Worm (Caenorhabditis elegans) whole organism, L4 larva: ENCODE measurements around the gene srsx-34.
A peak's percentile ranks its signal among the peaks of the same experiment; 100 is the strongest.

Source experiments
- F26F4.8 ChIP-seq: fragments of 200-800 bp; sonication (Bioruptor generic); conservative IDR thresholded peaks from 2 replicates; pipeline ENCODE4 v1.3.6; 2022; ENCODE audit warnings: missing genetic modification characterization, missing compliant biosample characterization
- T20F7.1 ChIP-seq: fragments of 200-800 bp; sonication (Bioruptor generic); optimal IDR thresholded peaks from 2 replicates; lab custom pipeline; 2018; ENCODE audit warnings: mild to moderate bottlenecking, missing genetic modification characterization, missing compliant biosample characterization
- T26A8.4 ChIP-seq: fragments of 200-800 bp; sonication (Bioruptor generic); IDR thresholded peaks from 2 replicates; pipeline ENCODE4 v1.3.6; 2022; ENCODE audit warnings: missing genetic modification characterization, missing compliant biosample characterization
- Y105C5A.15 ChIP-seq: fragments of 200-800 bp; sonication (Bioruptor generic); IDR thresholded peaks from 2 replicates; pipeline ENCODE4 v1.3.6; 2022; ENCODE audit warnings: missing genetic modification characterization, missing compliant biosample characterization
- Y5F2A.4 ChIP-seq: fragments of 200-800 bp; sonication (Bioruptor generic); optimal IDR thresholded peaks from 2 replicates; lab custom pipeline; 2018; ENCODE audit warnings: mild to moderate bottlenecking, missing genetic modification characterization, missing compliant biosample characterization
- Y75B8A.6 ChIP-seq: fragments of 200-800 bp; sonication (Bioruptor generic); IDR thresholded peaks from 2 replicates; pipeline ENCODE4 v1.3.6; 2022; ENCODE audit warnings: missing genetic modification reagents, missing genetic modification characterization, missing compliant biosample characterization
- ZK546.5 ChIP-seq, 2 experiments: sonication (generic microtip); optimal IDR thresholded peaks; 2 replicates each; lab custom pipeline; 2017; ENCODE audit warnings: missing biosample characterization in 2 of 2, missing genetic modification characterization in 2 of 2
- aly-2 ChIP-seq: sonication (generic microtip); optimal IDR thresholded peaks from 2 replicates; lab custom pipeline; 2018; ENCODE audit warnings: missing biosample characterization, missing genetic modification characterization
- ces-1 ChIP-seq: fragments of 150-350 bp; sonication (generic microtip); optimal IDR thresholded peaks from 4 replicates; lab custom pipeline; 2014; ENCODE audit warnings: missing biosample characterization, missing genetic modification reagents, missing genetic modification characterization
- daf-16 ChIP-seq, 3 experiments: sonication (generic microtip); optimal IDR thresholded peaks; 2 replicates each; lab custom pipeline; 2016 to 2017; ENCODE audit warnings: missing genetic modification characterization in 3 of 3, missing genetic modification reagents in 3 of 3, mild to moderate bottlenecking in 2 of 3, missing compliant biosample characterization in 2 of 3, missing biosample characterization in 1 of 3, moderate library complexity in 1 of 3
- dmd-6 ChIP-seq: fragments of 200-800 bp; sonication (Bioruptor generic); IDR thresholded peaks from 2 replicates; pipeline ENCODE4 v1.3.6; 2022; ENCODE audit warnings: missing genetic modification reagents, missing genetic modification characterization, missing compliant biosample characterization
- dmd-8 ChIP-seq: fragments of 200-800 bp; sonication (Bioruptor generic); IDR thresholded peaks from 2 replicates; pipeline ENCODE4 v1.3.6; 2022; ENCODE audit warnings: missing genetic modification characterization, missing compliant biosample characterization
- dpl-1 ChIP-seq: fragments of 150-350 bp; optimal IDR thresholded peaks from 2 replicates; lab custom pipeline; 2014; ENCODE audit warnings: missing biosample characterization, missing genetic modification reagents, missing genetic modification characterization
- duxl-1 ChIP-seq: sonication (generic microtip); optimal IDR thresholded peaks from 2 replicates; lab custom pipeline; 2016; ENCODE audit warnings: mild to moderate bottlenecking, missing genetic modification characterization, moderate library complexity, missing compliant biosample characterization; ENCODE audit not compliant: poor library complexity
- dve-1 ChIP-seq: sonication (generic microtip); optimal IDR thresholded peaks from 2 replicates; lab custom pipeline; 2017; ENCODE audit warnings: antibody characterized with exemption, mild to moderate bottlenecking, missing genetic modification characterization, missing compliant biosample characterization; ENCODE audit not compliant: insufficient read depth
- gei-8 ChIP-seq: fragments of 200-800 bp; sonication (Bioruptor generic); optimal IDR thresholded peaks from 2 replicates; lab custom pipeline; 2018; ENCODE audit warnings: mild to moderate bottlenecking, missing genetic modification characterization, missing compliant biosample characterization
- hif-1 ChIP-seq, 2 experiments: sonication (generic microtip); optimal IDR thresholded peaks; 2 replicates each; lab custom pipeline; 2016 to 2017; ENCODE audit warnings: missing compliant biosample characterization in 2 of 2, missing genetic modification characterization in 2 of 2, missing genetic modification reagents in 2 of 2, missing genotype in 2 of 2, mild to moderate bottlenecking in 1 of 2
- hlh-11 ChIP-seq: fragments of 200-800 bp; sonication (Bioruptor generic); optimal IDR thresholded peaks from 2 replicates; lab custom pipeline; 2018; ENCODE audit warnings: mild to moderate bottlenecking, missing genetic modification characterization, missing compliant biosample characterization
- hlh-30 ChIP-seq: sonication (generic microtip); optimal IDR thresholded peaks from 2 replicates; lab custom pipeline; 2017; ENCODE audit warnings: antibody characterized with exemption, mild to moderate bottlenecking, missing genetic modification characterization, missing compliant biosample characterization; ENCODE audit not compliant: insufficient read depth
- hmg-1.1 ChIP-seq: fragments of 200-800 bp; sonication (Bioruptor generic); IDR thresholded peaks from 2 replicates; pipeline ENCODE4 v1.3.6; 2022; ENCODE audit warnings: missing genetic modification reagents, missing genetic modification characterization, missing compliant biosample characterization
- lin-13 ChIP-seq: fragments of 150-350 bp; optimal IDR thresholded peaks from 2 replicates; lab custom pipeline; 2014; ENCODE audit warnings: missing biosample characterization, missing genetic modification reagents, missing genetic modification characterization
- madf-5 ChIP-seq, 2 experiments: fragments of 200-800 bp; sonication (Bioruptor generic); IDR thresholded peaks; 2 replicates each; pipeline ENCODE4 v1.3.6; 2022; ENCODE audit warnings: missing compliant biosample characterization in 2 of 2, missing genetic modification characterization in 2 of 2
- mdl-1 ChIP-seq, 2 experiments: fragments of 150-350 bp in 1 of 2; sonication (generic microtip) in 1 of 2; optimal IDR thresholded peaks; 2 replicates each; lab custom pipeline; 2014 to 2017; ENCODE audit warnings: missing biosample characterization in 2 of 2, missing genetic modification characterization in 2 of 2
- mep-1 ChIP-seq: fragments of 150-350 bp; sonication (generic microtip); optimal IDR thresholded peaks from 3 replicates; lab custom pipeline; 2014; ENCODE audit warnings: missing biosample characterization, missing genetic modification characterization
- mxl-2 ChIP-seq: fragments of 200-800 bp; sonication (Bioruptor generic); conservative IDR thresholded peaks from 2 replicates; pipeline ENCODE4 v1.3.6; 2022; ENCODE audit warnings: missing genetic modification reagents, missing genetic modification characterization, missing compliant biosample characterization
- mxl-3 ChIP-seq: fragments of 200-800 bp; sonication (Bioruptor generic); optimal IDR thresholded peaks from 2 replicates; lab custom pipeline; 2018; ENCODE audit warnings: mild to moderate bottlenecking, missing genetic modification characterization, missing compliant biosample characterization
- nhr-10 ChIP-seq: fragments of 150-350 bp; optimal IDR thresholded peaks from 2 replicates; lab custom pipeline; 2014; ENCODE audit warnings: missing biosample characterization, missing genetic modification characterization
- nhr-102 ChIP-seq: sonication (generic microtip); optimal IDR thresholded peaks from 2 replicates; lab custom pipeline; 2016; ENCODE audit warnings: mild to moderate bottlenecking, missing genetic modification characterization, moderate library complexity, missing compliant biosample characterization
- nhr-25 ChIP-seq: sonication (generic microtip); optimal IDR thresholded peaks from 2 replicates; lab custom pipeline; 2017; ENCODE audit warnings: missing genetic modification characterization, mild to moderate bottlenecking, missing compliant biosample characterization, antibody characterized with exemption, moderate library complexity, borderline replicate concordance; ENCODE audit not compliant: insufficient read depth
- nhr-28 ChIP-seq: fragments of 150-350 bp; optimal IDR thresholded peaks from 2 replicates; lab custom pipeline; 2014; ENCODE audit warnings: missing biosample characterization, missing genetic modification characterization
- nhr-41 ChIP-seq: fragments of 200-800 bp; sonication (Bioruptor generic); IDR thresholded peaks from 2 replicates; pipeline ENCODE4 v1.3.6; 2022; ENCODE audit warnings: missing genetic modification reagents, missing genetic modification characterization, missing compliant biosample characterization
- nhr-48 ChIP-seq: sonication (generic microtip); optimal IDR thresholded peaks from 2 replicates; lab custom pipeline; 2016; ENCODE audit warnings: mild to moderate bottlenecking, missing genetic modification characterization, missing compliant biosample characterization
- nhr-77 ChIP-seq: fragments of 150-350 bp; optimal IDR thresholded peaks from 2 replicates; lab custom pipeline; 2014; ENCODE audit warnings: missing biosample characterization, missing genetic modification characterization
- pha-4 ChIP-seq, 2 experiments: fragments of 150-350 bp in 1 of 2; fragments of 200-800 bp in 1 of 2; sonication (Bioruptor generic) in 1 of 2; IDR thresholded peaks in 1 of 2; optimal IDR thresholded peaks in 1 of 2; 2 replicates each; pipeline versions ENCODE4 v1.3.6 to Lab custom; 2014 to 2022; ENCODE audit warnings: missing genetic modification characterization in 2 of 2, missing genetic modification reagents in 2 of 2, missing biosample characterization in 1 of 2, missing compliant biosample characterization in 1 of 2
- pqm-1 ChIP-seq: sonication (generic microtip); optimal IDR thresholded peaks from 2 replicates; lab custom pipeline; 2017; ENCODE audit warnings: missing biosample characterization, missing genetic modification characterization
- saeg-2 ChIP-seq: fragments of 200-800 bp; sonication (Bioruptor generic); IDR thresholded peaks from 2 replicates; pipeline ENCODE4 v1.3.6; 2022; ENCODE audit warnings: missing genetic modification reagents, missing genetic modification characterization, missing compliant biosample characterization
- skn-1 ChIP-seq: fragments of 150-350 bp; optimal IDR thresholded peaks from 2 replicates; lab custom pipeline; 2014; ENCODE audit warnings: missing biosample characterization, missing genetic modification characterization
- spr-1 ChIP-seq: sonication (generic microtip); optimal IDR thresholded peaks from 2 replicates; lab custom pipeline; 2016; ENCODE audit warnings: mild to moderate bottlenecking, missing genetic modification characterization, missing compliant biosample characterization
- tra-1 ChIP-seq: fragments of 200-800 bp; sonication (Bioruptor generic); IDR thresholded peaks from 2 replicates; pipeline ENCODE4 v1.3.6; 2022; ENCODE audit warnings: missing genetic modification reagents, missing genetic modification characterization, missing compliant biosample characterization
- unc-130 ChIP-seq: sonication (generic microtip); optimal IDR thresholded peaks from 2 replicates; lab custom pipeline; 2016; ENCODE audit warnings: missing genetic modification reagents, missing genetic modification characterization, missing compliant biosample characterization
- unc-62 ChIP-seq, 3 experiments: fragments of 150-350 bp in 1 of 3; sonication (generic microtip); optimal IDR thresholded peaks in 2 of 3; peaks in 1 of 3; 1 replicate in 1 of 3; 2 replicates in 2 of 3; lab custom pipeline; 2014 to 2017; ENCODE audit warnings: missing biosample characterization in 3 of 3, missing genetic modification characterization in 3 of 3, missing genetic modification reagents in 3 of 3, missing genotype in 1 of 3
- vab-7 ChIP-seq: fragments of 200-800 bp; sonication (Bioruptor generic); IDR thresholded peaks from 2 replicates; pipeline ENCODE4 v1.3.6; 2022; ENCODE audit warnings: missing genetic modification reagents, missing genetic modification characterization, missing compliant biosample characterization
- zag-1 ChIP-seq: fragments of 150-350 bp; optimal IDR thresholded peaks from 2 replicates; lab custom pipeline; 2014; ENCODE audit warnings: missing biosample characterization, missing genetic modification characterization
- zfp-3 ChIP-seq: fragments of 200-800 bp; sonication (Bioruptor generic); conservative IDR thresholded peaks from 2 replicates; pipeline ENCODE4 v1.3.6; 2022; ENCODE audit warnings: missing genetic modification reagents, missing genetic modification characterization, missing compliant biosample characterization
- ztf-11 ChIP-seq: fragments of 150-350 bp; optimal IDR thresholded peaks from 2 replicates; lab custom pipeline; 2014; ENCODE audit warnings: missing biosample characterization, missing genetic modification characterization

srsx-34 gene

DNA sequence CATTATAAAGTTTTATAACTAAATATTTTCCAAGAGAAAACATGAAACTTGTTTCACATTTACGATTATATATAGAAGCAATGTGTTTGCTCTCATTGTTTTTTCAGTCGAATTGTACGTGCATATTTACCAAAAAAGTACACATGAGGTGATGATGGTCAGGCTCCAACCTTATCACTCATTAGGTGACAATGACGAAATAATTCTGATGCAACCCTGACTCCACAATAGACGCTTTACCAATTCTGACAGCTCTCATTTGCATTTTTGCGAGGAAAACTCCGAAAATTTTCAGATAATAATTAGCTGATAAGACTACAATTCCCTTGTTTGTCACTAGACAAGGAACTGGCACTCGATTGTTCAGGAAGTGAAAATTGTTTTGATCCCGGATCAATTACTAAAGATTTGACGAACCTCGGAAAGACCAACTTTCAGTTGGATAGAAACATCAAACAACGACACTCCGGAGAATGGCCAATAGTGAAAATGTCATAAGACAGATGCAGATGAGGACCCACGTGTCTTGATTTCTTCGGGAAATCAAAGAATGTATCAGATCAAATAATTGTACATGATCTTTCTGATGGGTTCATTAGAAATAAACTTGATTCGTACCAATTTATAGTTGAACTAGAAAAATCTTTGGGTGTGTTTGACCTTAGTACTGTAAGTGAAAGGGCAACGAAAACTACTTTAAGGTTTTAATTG lies 43.2 kb downstream of the srsx-34 start (continued):
- TF ChIP-seq mxl-3 (GFP tag; lab: Kevin White, UChicago) (no peak), spr-1 (tag; lab: Kevin White, UChicago) (no peak), daf-16 (GFP tag; optimal IDR thresholded peaks at IDR 0.05; lab: Kevin White, UChicago) (peak in 1 of 2 experiments; percentile 60), daf-16 (tag; optimal IDR thresholded peaks at IDR 0.05; lab: Kevin White, UChicago) (peak; percentile 93), nhr-25 (tag; lab: Kevin White, UChicago) (no peak), dpl-1 (no peak), dmd-8 (GFP tag; lab: Robert Waterston, UW) (no peak), F26F4.8 (GFP tag; lab: Robert Waterston, UW) (no peak), skn-1 (tag; lab: Kevin White, UChicago) (no peak), aly-2 (tag; lab: Kevin White, UChicago) (no peak), madf-5 (GFP tag; IDR thresholded peaks at IDR 0.05; lab: Robert Waterston, UW) (no peak), ZK546.5 (tag; optimal IDR thresholded peaks at IDR 0.05; lab: Kevin White, UChicago) (no peak), dmd-6 (GFP tag; lab: Robert Waterston, UW) (peak; percentile 91), duxl-1 (tag; lab: Kevin White, UChicago) (no peak), ztf-11 (tag; lab: Kevin White, UChicago) (no peak), unc-130 (no peak), hlh-11 (peak; percentile 89), vab-7 (GFP tag; lab: Robert Waterston, UW) (no peak)

- TF ChIP-seq dve-1: peak; percentile 85
- TF ChIP-seq ces-1 (GFP tag; lab: Kevin White, UChicago): no peak
- peak; percentile 93 for TF ChIP-seq nhr-48 (tag; lab: Kevin White, UChicago)
- TF ChIP-seq pqm-1 (tag; lab: Kevin White, UChicago): peak; percentile 72
- TF ChIP-seq saeg-2 (GFP tag; lab: Robert Waterston, UW): peak; percentile 74; the same call in 1 of the 2 replicates
- peak; percentile 41 for TF ChIP-seq nhr-102 (tag; lab: Kevin White, UChicago)
- peak; percentile 88 for TF ChIP-seq tra-1 (GFP tag; lab: Robert Waterston, UW)
- peak; percentile 71; the same call in 1 of the 2 replicates for TF ChIP-seq zfp-3
- TF ChIP-seq mep-1 (tag; lab: Kevin White, UChicago): peak; percentile 50
- no peak for TF ChIP-seq Y105C5A.15
- TF ChIP-seq mxl-2: 0 out of 2 replicates have a peak, but pooled peaks have one; percentile 7
- peak in 1 of 2 experiments; percentile 51 for TF ChIP-seq mdl-1 (tag; optimal IDR thresholded peaks at IDR 0.05; lab: Kevin White, UChicago)
- TF ChIP-seq nhr-77 (tag; lab: Kevin White, UChicago): peak; percentile 56
- TF ChIP-seq nhr-10 (tag; lab: Kevin White, UChicago): peak; percentile 54
- peak; percentile 64; the same call in 1 of the 2 replicates for TF ChIP-seq nhr-41 (GFP tag; lab: Robert Waterston, UW)
- TF ChIP-seq Y75B8A.6: 0 out of 2 replicates have a peak, but pooled peaks have one; percentile 31
- peak; percentile 42 for TF ChIP-seq T20F7.1 (GFP tag; lab: Kevin White, UChicago)
- peak in 1 of 2 experiments; percentile 79 for TF ChIP-seq daf-16 (GFP tag; optimal IDR thresholded peaks at IDR 0.05; lab: Kevin White, UChicago)
- peak; percentile 78 for TF ChIP-seq daf-16 (tag; optimal IDR thresholded peaks at IDR 0.05; lab: Kevin White, UChicago)
- TF ChIP-seq hmg-1.1 (GFP tag; lab: Robert Waterston, UW): no peak
- TF ChIP-seq unc-62 (GFP tag; optimal IDR thresholded peaks at IDR 0.05 in 1 of 2; lab: Kevin White, UChicago): peak in 1 of 2 experiments; percentile 53
- no peak for TF ChIP-seq unc-62 (tag; optimal IDR thresholded peaks at IDR 0.05; lab: Kevin White, UChicago)
- TF ChIP-seq pha-4 (GFP tag; IDR thresholded peaks at IDR 0.05; lab: Robert Waterston, UW): peak; percentile 71
- no peak for TF ChIP-seq pha-4 (tag; optimal IDR thresholded peaks at IDR 0.05; lab: Kevin White, UChicago)
- peak; percentile 73 for TF ChIP-seq hlh-30
- no peak for TF ChIP-seq zag-1 (tag; lab: Kevin White, UChicago)
- peak; percentile 67 for TF ChIP-seq T26A8.4 (GFP tag; lab: Robert Waterston, UW)
- TF ChIP-seq lin-13 (GFP tag; lab: Kevin White, UChicago): peak; percentile 36
- peak; percentile 63 for TF ChIP-seq nhr-28 (tag; lab: Kevin White, UChicago)
- peak; percentile 76 for TF ChIP-seq gei-8
- peak in 1 of 2 experiments; percentile 96 for TF ChIP-seq hif-1 (tag; optimal IDR thresholded peaks at IDR 0.05; lab: Kevin White, UChicago)
- no peak for TF ChIP-seq Y5F2A.4 (GFP tag; lab: Kevin White, UChicago)
- peak; percentile 96 for TF ChIP-seq hlh-11
These were observed 44.2 kb downstream of the srsx-34 start for ce11 chrV:9079965-9080432.
